Worm (Caenorhabditis elegans) whole organism, L1 larva: ENCODE data around the gene C35D6.3.

ENCODE experiments used
- hpl-2 ChIP-seq: fragments of 150-350 bp; optimal IDR thresholded peaks from 2 replicates; lab custom pipeline; 2014; ENCODE audit warnings: missing biosample characterization, missing genetic modification reagents, missing genetic modification characterization
- mdl-1 ChIP-seq, 2 experiments: fragments of 150-350 bp; optimal IDR thresholded peaks; 2 replicates each; lab custom pipeline; 2014 to 2017; ENCODE audit warnings: missing biosample characterization in 2 of 2, missing genetic modification characterization in 2 of 2, inconsistent platforms in 1 of 2
- nhr-12 ChIP-seq: sonication (generic microtip); optimal IDR thresholded peaks from 2 replicates; lab custom pipeline; 2017; ENCODE audit warnings: missing biosample characterization, missing genetic modification characterization
- pqm-1 ChIP-seq: sonication (generic microtip); optimal IDR thresholded peaks from 3 replicates; lab custom pipeline; 2017; ENCODE audit warnings: missing biosample characterization, missing genetic modification characterization

- no peak for TF ChIP-seq hpl-2 (GFP tag; lab: Kevin White, UChicago)
- TF ChIP-seq nhr-12 (tag; lab: Kevin White, UChicago), result no peak
- no peak for TF ChIP-seq pqm-1 (tag; lab: Kevin White, UChicago)
- TF ChIP-seq mdl-1 (tag; optimal IDR thresholded peaks at IDR 0.05; lab: Kevin White, UChicago), result no peak
Measured at ce11 chrIV:16380937-16381336, 34.3 kb downstream of the C35D6.3 start.
